Fruit fly (Drosophila melanogaster): ENCODE measurements around the gene Oat.

Oat gene

dm6 chr3L:19655923-19656322, 6.3 kb upstream of the Oat start (continued):
- TF ChIP-seq CG16779 (GFP tag; IDR thresholded peaks at IDR 0.05) (no peak), Ptx1 (GFP tag; IDR thresholded peaks at IDR 0.05) (peak; percentile 72), Gsc (GFP tag; IDR thresholded peaks at IDR 0.05) (0 out of 2 replicates have a peak, but pooled peaks have one; percentile 36), CG32532 (GFP tag; IDR thresholded peaks at IDR 0.05) (no peak; the same call in 1 of the 2 replicates), E2f1 (GFP tag; IDR thresholded peaks at IDR 0.05) (no peak), CG12071 (GFP tag; optimal IDR thresholded peaks at IDR 0.05) (no peak), Lpt (GFP tag; optimal IDR thresholded peaks at IDR 0.05) (no peak), ftz-f1 (GFP tag; optimal IDR thresholded peaks at IDR 0.05) (no peak), maf-S (GFP tag; optimal IDR thresholded peaks at IDR 0.05) (no peak), GATAe (GFP tag; conservative IDR thresholded peaks at IDR 0.05) (no peak), lov (optimal IDR thresholded peaks at IDR 0.05) (no peak), lov (GFP tag; IDR thresholded peaks at IDR 0.05) (no peak), CG10543 (GFP tag; optimal IDR thresholded peaks at IDR 0.05) (peak; percentile 39), tgo (GFP tag; IDR thresholded peaks at IDR 0.05) (peak; percentile 40; the same call in 2 of the 3 replicates), Myb (GFP tag; optimal IDR thresholded peaks at IDR 0.05) (no peak), Mrtf (GFP tag; IDR thresholded peaks at IDR 0.05) (peak; percentile 57; the same call in 2 of the 3 replicates), CG12942 (GFP tag; optimal IDR thresholded peaks at IDR 0.05) (no peak), pita (GFP tag; optimal IDR thresholded peaks at IDR 0.05) (no peak), h (optimal IDR thresholded peaks at IDR 0.05) (no peak), tin (GFP tag; optimal IDR thresholded peaks at IDR 0.05) (peak; percentile 26), Aef1 (GFP tag; IDR thresholded peaks at IDR 0.05) (0 out of 3 replicates have a peak, but pooled peaks have one; percentile 12), CG15601 (tag; optimal IDR thresholded peaks at IDR 0.05) (peak; percentile 64), Oaz (GFP tag; IDR thresholded peaks at IDR 0.05) (no peak), gcm2 (GFP tag; optimal IDR thresholded peaks at IDR 0.05) (peak; percentile 7), CG33557 (GFP tag; optimal IDR thresholded peaks at IDR 0.05) (peak; percentile 60), CG9876 (GFP tag; optimal IDR thresholded peaks at IDR 0.05) (no peak), bbx (GFP tag; IDR thresholded peaks at IDR 0.05; ENCODE audit: partially characterized antibody) (no peak), CG7987 (GFP tag; optimal IDR thresholded peaks at IDR 0.05) (peak; percentile 27), CG7372 (GFP tag; IDR thresholded peaks at IDR 0.05) (peak; percentile 65), CG17385 (GFP tag; optimal IDR thresholded peaks at IDR 0.05) (peak; percentile 38), CHES-1-like (GFP tag; optimal IDR thresholded peaks at IDR 0.05) (no peak), pzg (GFP tag; optimal IDR thresholded peaks at IDR 0.05) (no peak), BtbVII (GFP tag; optimal IDR thresholded peaks at IDR 0.05) (peak; percentile 52), CG3065 (GFP tag; optimal IDR thresholded peaks at IDR 0.05) (no peak), Six4 (GFP tag; optimal IDR thresholded peaks at IDR 0.05) (no peak), Ets97D (GFP tag; optimal IDR thresholded peaks at IDR 0.05) (no peak), CG18764 (GFP tag; optimal IDR thresholded peaks at IDR 0.05) (no peak), CG12769 (tag; optimal IDR thresholded peaks at IDR 0.05) (no peak), CG4707 (GFP tag; optimal IDR thresholded peaks at IDR 0.05) (no peak), HmgD (GFP tag; optimal IDR thresholded peaks at IDR 0.05) (no peak), CG7271 (tag; optimal IDR thresholded peaks at IDR 0.05) (peak; percentile 35), Mes4 (GFP tag; optimal IDR thresholded peaks at IDR 0.05) (no peak), pros (GFP tag; optimal IDR thresholded peaks at IDR 0.05) (no peak), salm (tag; optimal IDR thresholded peaks at IDR 0.05) (peak; percentile 46), lbe (GFP tag; optimal IDR thresholded peaks at IDR 0.05) (no peak), CG7556 (GFP tag; optimal IDR thresholded peaks at IDR 0.05) (peak; percentile 63), CG11247 (GFP tag; IDR thresholded peaks at IDR 0.05) (no peak), H15 (GFP tag; IDR thresholded peaks at IDR 0.05) (peak; percentile 33; the same call in 1 of the 3 replicates), CkIIα-i1 (GFP tag; IDR thresholded peaks at IDR 0.05) (no peak), Oli (tag; optimal IDR thresholded peaks at IDR 0.05) (peak; percentile 47), nau (GFP tag; optimal IDR thresholded peaks at IDR 0.05) (no peak), trem (tag; optimal IDR thresholded peaks at IDR 0.05) (peak; percentile 29)

Data from whole organism, embryonic.